Worm (Caenorhabditis elegans): ENCODE measurements around the gene npp-23.

npp-23 gene

ce11 chrIV:8869624-8870023 is at the start of gene npp-23:
Gene npp-23 (minus strand): TSS chrIV:8869679.
- TF ChIP-seq mes-2 (tag; optimal IDR thresholded peaks at IDR 0.05; ENCODE audit: poor library complexity, severe bottlenecking) (peak; percentile 62), lin-15B (tag; optimal IDR thresholded peaks at IDR 0.05) (no peak), dpl-1 (GFP tag; optimal IDR thresholded peaks at IDR 0.05) (peak; percentile 95), hlh-30 (tag; optimal IDR thresholded peaks at IDR 0.05; ENCODE audit: insufficient read depth) (peak; percentile 46), Y48G9A.11 (GFP tag; IDR thresholded peaks at IDR 0.05) (peak; percentile 89), T20F7.1 (GFP tag; optimal IDR thresholded peaks at IDR 0.05) (peak; percentile 96), mdl-1 (tag; optimal IDR thresholded peaks at IDR 0.05) (peak in 1 of 2 experiments; percentile 4), mxl-2 (GFP tag; conservative IDR thresholded peaks at IDR 0.05) (no peak)

DNA sequence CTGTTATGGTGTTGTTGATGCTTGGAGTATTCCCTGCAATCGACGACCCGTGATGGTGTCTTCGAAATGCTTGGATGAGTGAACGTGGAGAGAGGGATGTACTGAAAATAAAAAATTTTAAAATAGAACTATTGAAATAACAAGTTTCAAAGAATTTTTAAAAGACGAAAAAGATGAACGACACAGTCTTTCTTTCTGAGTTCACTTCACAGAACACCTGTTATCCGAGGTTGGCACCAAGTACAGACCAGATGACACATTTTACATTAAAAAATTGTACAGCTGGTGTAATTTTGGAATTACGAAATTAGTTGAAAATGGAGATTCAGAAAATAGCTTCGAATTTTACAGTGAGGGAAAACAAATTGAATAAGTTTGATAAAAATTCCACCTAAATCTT is 49.3 kb upstream of the npp-23 start, which contains the start of gene rap-1:
Gene rap-1, minus strand, starts transcription at position 101 of the 400 bp plus-strand sequence.
- no peak for TF ChIP-seq snpc-4 (tag; optimal IDR thresholded peaks at IDR 0.05)
- TF ChIP-seq ceh-44 (GFP tag; IDR thresholded peaks at IDR 0.05): no peak
- TF ChIP-seq Y5F2A.4 (GFP tag; optimal IDR thresholded peaks at IDR 0.05): no peak
- no peak for TF ChIP-seq lim-7 (GFP tag; IDR thresholded peaks at IDR 0.05)
- TF ChIP-seq lin-38 (GFP tag; IDR thresholded peaks at IDR 0.05): no peak
- no peak for TF ChIP-seq ZK337.2 (GFP tag; IDR thresholded peaks at IDR 0.05)
- no peak for TF ChIP-seq fos-1 (tag; optimal IDR thresholded peaks at IDR 0.05)
- no peak for TF ChIP-seq ceh-32 (tag; optimal IDR thresholded peaks at IDR 0.05; ENCODE audit: poor library complexity)

DNA sequence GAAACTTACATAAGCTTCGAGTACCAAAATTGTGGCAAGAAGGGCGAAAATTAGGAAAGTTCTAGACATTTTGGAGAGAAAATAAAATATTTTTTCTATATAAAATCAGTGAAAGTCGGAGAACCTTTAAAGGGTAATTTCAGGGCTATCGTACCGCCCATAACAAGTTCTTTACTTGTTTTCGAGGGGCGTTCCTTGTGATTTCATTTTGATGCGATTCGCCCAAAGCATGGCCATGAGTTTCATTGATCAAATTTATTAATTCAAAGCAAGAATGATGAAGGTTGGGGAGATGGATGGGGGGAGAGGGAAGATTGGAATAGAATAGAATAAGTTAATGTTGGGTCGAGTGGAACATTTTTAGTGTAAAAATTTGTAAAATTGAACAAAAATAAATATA is 46.5 kb upstream of the npp-23 start, which contains the start of gene C27B7.9:
Gene C27B7.9, minus strand, starts transcription at position 101 of the 400 bp plus-strand sequence.
- TF ChIP-seq lin-15B (tag; optimal IDR thresholded peaks at IDR 0.05) (no peak), F37D6.2 (tag; optimal IDR thresholded peaks at IDR 0.05) (no peak), lin-38 (GFP tag; IDR thresholded peaks at IDR 0.05) (no peak), D1046.2 (GFP tag; IDR thresholded peaks at IDR 0.05) (no peak), T26A8.4 (GFP tag; IDR thresholded peaks at IDR 0.05) (no peak), duxl-1 (tag; optimal IDR thresholded peaks at IDR 0.05; ENCODE audit: poor library complexity) (no peak), snpc-4 (tag; optimal IDR thresholded peaks at IDR 0.05) (no peak), zip-11 (GFP tag; IDR thresholded peaks at IDR 0.05) (no peak), dve-1 (tag; optimal IDR thresholded peaks at IDR 0.05; ENCODE audit: insufficient read depth) (no peak), daf-19 (GFP tag; conservative IDR thresholded peaks at IDR 0.05) (no peak), Y75B8A.6 (GFP tag; IDR thresholded peaks at IDR 0.05) (no peak), ceh-20 (GFP tag; IDR thresholded peaks at IDR 0.05) (no peak), nhr-76 (tag; optimal IDR thresholded peaks at IDR 0.05) (no peak), fkh-10 (GFP tag; optimal IDR thresholded peaks at IDR 0.05) (no peak), spr-1 (tag; optimal IDR thresholded peaks at IDR 0.05) (no peak), lin-39 (tag; optimal IDR thresholded peaks at IDR 0.05) (no peak), vab-7 (GFP tag; IDR thresholded peaks at IDR 0.05) (no peak), Y48G9A.11 (GFP tag; IDR thresholded peaks at IDR 0.05) (no peak), nhr-77 (tag; optimal IDR thresholded peaks at IDR 0.05) (no peak), lir-3 (tag; optimal IDR thresholded peaks at IDR 0.05) (no peak)

DNA sequence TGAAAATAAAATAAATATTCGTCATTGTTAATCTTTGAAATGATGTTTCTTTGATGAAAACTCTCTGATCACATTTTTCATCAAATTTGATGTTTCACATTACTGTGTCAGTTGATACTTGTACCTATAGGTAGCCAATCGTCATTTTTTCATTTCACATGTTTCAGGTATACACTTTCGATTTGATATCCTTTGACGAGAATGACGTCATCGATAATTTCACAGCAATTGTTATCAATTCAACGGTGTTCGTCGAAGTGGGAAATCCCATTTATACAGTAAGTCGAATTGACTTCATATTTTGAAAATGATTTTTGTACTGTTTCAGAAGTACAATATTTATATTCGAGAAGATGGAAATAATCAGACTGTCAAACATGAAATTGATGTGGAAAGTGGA is 44.7 kb upstream of the npp-23 start:
- no peak for TF ChIP-seq zip-2 (tag; optimal IDR thresholded peaks at IDR 0.05)
- TF ChIP-seq T20F7.1 (GFP tag; optimal IDR thresholded peaks at IDR 0.05): no peak
- TF ChIP-seq mep-1 (tag; optimal IDR thresholded peaks at IDR 0.05): no peak
- TF ChIP-seq mdt-29 (GFP tag; IDR thresholded peaks at IDR 0.05): no peak
- peak; percentile 30 for TF ChIP-seq hlh-30 (tag; optimal IDR thresholded peaks at IDR 0.05; ENCODE audit: insufficient read depth)

All from whole organism, L4 larva.